Worm (Caenorhabditis elegans): ENCODE data around the gene R05D3.3.

ce11 chrIII:8394374-8395302 lies 30.8 kb downstream of the R05D3.3 start, which contains the start of gene ZK353.10:
- no peak for TF ChIP-seq unc-120 (tag; optimal IDR thresholded peaks at IDR 0.05; ENCODE audit: poor library complexity, severe bottlenecking)
- no peak for TF ChIP-seq nhr-76 (tag; optimal IDR thresholded peaks at IDR 0.05)
- no peak for TF ChIP-seq nhr-28 (tag; optimal IDR thresholded peaks at IDR 0.05)
- TF ChIP-seq ztf-11 (tag; optimal IDR thresholded peaks at IDR 0.05), result no peak
- TF ChIP-seq lsy-2 (tag; optimal IDR thresholded peaks at IDR 0.05), result no peak
- TF ChIP-seq unc-39 (tag; optimal IDR thresholded peaks at IDR 0.05), result no peak
- no peak for TF ChIP-seq M03D4.4 (tag; optimal IDR thresholded peaks at IDR 0.05)

Measured in whole organism, mixed stage, embryonic.